Worm (Caenorhabditis elegans) whole organism, L2 larva: ENCODE results near the gene Y73F4A.2.

Source experiments
- C34F6.9 ChIP-seq: fragments of 150-350 bp; optimal IDR thresholded peaks from 2 replicates; lab custom pipeline; 2014; ENCODE audit warnings: missing biosample characterization, missing genetic modification characterization
- F13H6.1 ChIP-seq: sonication (generic microtip); optimal IDR thresholded peaks from 2 replicates; lab custom pipeline; 2016; ENCODE audit warnings: missing genetic modification characterization, missing compliant biosample characterization
- R02D3.7 ChIP-seq: fragments of 150-350 bp; optimal IDR thresholded peaks from 2 replicates; lab custom pipeline; 2014; ENCODE audit warnings: missing biosample characterization, missing genetic modification characterization
- Y55F3AM.14 ChIP-seq: fragments of 200-800 bp; sonication (Bioruptor generic); optimal IDR thresholded peaks from 2 replicates; lab custom pipeline; 2018; ENCODE audit warnings: mild to moderate bottlenecking, missing genetic modification characterization, missing compliant biosample characterization
- ZK546.5 ChIP-seq: sonication (generic microtip); optimal IDR thresholded peaks from 2 replicates; lab custom pipeline; 2017; ENCODE audit warnings: missing biosample characterization, missing genetic modification characterization
- alr-1 ChIP-seq: fragments of 150-350 bp; optimal IDR thresholded peaks from 2 replicates; lab custom pipeline; 2014; ENCODE audit warnings: missing biosample characterization, missing genetic modification characterization
- aly-2 ChIP-seq: fragments of 150-350 bp; optimal IDR thresholded peaks from 2 replicates; lab custom pipeline; 2014; ENCODE audit warnings: missing biosample characterization, missing genetic modification characterization
- ama-1 ChIP-seq: fragments of 150-350 bp; optimal IDR thresholded peaks from 2 replicates; lab custom pipeline; 2018; ENCODE audit warnings: inconsistent platforms
- blmp-1 ChIP-seq: sonication (generic microtip); optimal IDR thresholded peaks from 2 replicates; lab custom pipeline; 2017; ENCODE audit warnings: missing genetic modification characterization, mild to moderate bottlenecking, missing compliant biosample characterization, antibody characterized with exemption, moderate library complexity; ENCODE audit not compliant: insufficient read depth
- ceh-16 ChIP-seq: fragments of 150-350 bp; optimal IDR thresholded peaks from 2 replicates; lab custom pipeline; 2014; ENCODE audit warnings: missing biosample characterization, missing genetic modification characterization
- ceh-82 ChIP-seq: fragments of 150-350 bp; optimal IDR thresholded peaks from 2 replicates; lab custom pipeline; 2014; ENCODE audit warnings: missing biosample characterization, missing genetic modification characterization
- crh-2 ChIP-seq: sonication (generic microtip); optimal IDR thresholded peaks from 2 replicates; lab custom pipeline; 2017; ENCODE audit warnings: missing biosample characterization, missing genetic modification characterization
- dmd-4 ChIP-seq: sonication (generic microtip); optimal IDR thresholded peaks from 2 replicates; lab custom pipeline; 2017; ENCODE audit warnings: missing biosample characterization, missing genetic modification characterization
- egl-27 ChIP-seq: sonication (generic microtip); optimal IDR thresholded peaks from 3 replicates; lab custom pipeline; 2017; ENCODE audit warnings: missing biosample characterization, missing genetic modification reagents, missing genetic modification characterization
- elt-1 ChIP-seq: fragments of 150-350 bp; optimal IDR thresholded peaks from 2 replicates; lab custom pipeline; 2014; ENCODE audit warnings: missing biosample characterization, missing genetic modification characterization
- elt-3 ChIP-seq: sonication (generic microtip); optimal IDR thresholded peaks from 2 replicates; lab custom pipeline; 2017; ENCODE audit warnings: missing biosample characterization, missing genetic modification characterization
- fos-1 ChIP-seq: fragments of 150-350 bp; optimal IDR thresholded peaks from 2 replicates; lab custom pipeline; 2014; ENCODE audit warnings: missing biosample characterization, missing genetic modification characterization
- lin-11 ChIP-seq: fragments of 150-350 bp; sonication (generic microtip); optimal IDR thresholded peaks from 2 replicates; lab custom pipeline; 2014; ENCODE audit warnings: missing biosample characterization, missing genetic modification characterization, inconsistent platforms, mixed read lengths
- lin-13 ChIP-seq: fragments of 150-350 bp; optimal IDR thresholded peaks from 2 replicates; lab custom pipeline; 2014; ENCODE audit warnings: missing biosample characterization, missing genetic modification reagents, missing genetic modification characterization
- lin-39 ChIP-seq: fragments of 150-350 bp; optimal IDR thresholded peaks from 2 replicates; lab custom pipeline; 2014; ENCODE audit warnings: missing biosample characterization, missing genetic modification reagents, missing genetic modification characterization
- lsy-2 ChIP-seq, 2 experiments: fragments of 150-350 bp in 1 of 2; sonication (generic microtip) in 1 of 2; optimal IDR thresholded peaks; 2 replicates each; lab custom pipeline; 2014 to 2017; ENCODE audit warnings: missing biosample characterization in 2 of 2, missing genetic modification characterization in 2 of 2
- mab-5 ChIP-seq: fragments of 150-350 bp; optimal IDR thresholded peaks from 2 replicates; lab custom pipeline; 2014; ENCODE audit warnings: missing biosample characterization, missing genetic modification characterization
- mbf-1 ChIP-seq: sonication (generic microtip); optimal IDR thresholded peaks from 2 replicates; lab custom pipeline; 2017; ENCODE audit warnings: missing biosample characterization, missing genetic modification characterization
- mdl-1 ChIP-seq, 2 experiments: fragments of 150-350 bp in 1 of 2; sonication (generic microtip) in 1 of 2; optimal IDR thresholded peaks; 2 replicates each; lab custom pipeline; 2017; ENCODE audit warnings: missing biosample characterization in 2 of 2, missing genetic modification characterization in 2 of 2
- nhr-11 ChIP-seq: fragments of 150-350 bp; optimal IDR thresholded peaks from 2 replicates; lab custom pipeline; 2014; ENCODE audit warnings: missing biosample characterization, missing genetic modification characterization
- nhr-129 ChIP-seq: fragments of 150-350 bp; optimal IDR thresholded peaks from 2 replicates; lab custom pipeline; 2014; ENCODE audit warnings: missing biosample characterization, missing genetic modification characterization
- nhr-21 ChIP-seq: fragments of 150-350 bp; optimal IDR thresholded peaks from 2 replicates; lab custom pipeline; 2014; ENCODE audit warnings: missing biosample characterization, missing genetic modification characterization
- nhr-23 ChIP-seq: fragments of 150-350 bp; optimal IDR thresholded peaks from 2 replicates; lab custom pipeline; 2014; ENCODE audit warnings: missing biosample characterization, missing genetic modification reagents, missing genetic modification characterization
- nhr-237 ChIP-seq: fragments of 150-350 bp; optimal IDR thresholded peaks from 2 replicates; lab custom pipeline; 2014; ENCODE audit warnings: missing biosample characterization, missing genetic modification characterization
- nhr-25 ChIP-seq: fragments of 150-350 bp; sonication (generic microtip); optimal IDR thresholded peaks from 3 replicates; lab custom pipeline; 2014; ENCODE audit warnings: missing biosample characterization, missing genetic modification characterization
- nhr-6 ChIP-seq: fragments of 150-350 bp; optimal IDR thresholded peaks from 2 replicates; lab custom pipeline; 2014; ENCODE audit warnings: missing biosample characterization, missing genetic modification characterization
- nhr-77 ChIP-seq: fragments of 150-350 bp; optimal IDR thresholded peaks from 2 replicates; lab custom pipeline; 2014; ENCODE audit warnings: missing biosample characterization, missing genetic modification characterization
- peb-1 ChIP-seq: fragments of 150-350 bp; optimal IDR thresholded peaks from 2 replicates; lab custom pipeline; 2014; ENCODE audit warnings: missing biosample characterization, missing genetic modification characterization
- sem-4 ChIP-seq: fragments of 150-350 bp; optimal IDR thresholded peaks from 2 replicates; lab custom pipeline; 2014; ENCODE audit warnings: missing biosample characterization, missing genetic modification reagents, missing genetic modification characterization
- skn-1 ChIP-seq: sonication (generic microtip); optimal IDR thresholded peaks from 2 replicates; lab custom pipeline; 2017; ENCODE audit warnings: missing biosample characterization, missing genetic modification characterization
- sma-3 ChIP-seq: sonication (generic microtip); optimal IDR thresholded peaks from 2 replicates; lab custom pipeline; 2016; ENCODE audit warnings: missing genetic modification reagents, missing genetic modification characterization, missing compliant biosample characterization
- sma-9 ChIP-seq, 2 experiments: fragments of 150-350 bp in 1 of 2; sonication (generic microtip) in 1 of 2; optimal IDR thresholded peaks; 2 replicates each; lab custom pipeline; 2014 to 2016; ENCODE audit warnings: missing genetic modification characterization in 2 of 2, mild to moderate bottlenecking in 1 of 2, missing biosample characterization in 1 of 2, missing compliant biosample characterization in 1 of 2, missing genetic modification reagents in 1 of 2, moderate library complexity in 1 of 2
- snpc-4 ChIP-seq: fragments of 150-350 bp; optimal IDR thresholded peaks from 2 replicates; lab custom pipeline; 2014; ENCODE audit warnings: missing biosample characterization, missing genetic modification characterization
- unc-39 ChIP-seq: fragments of 150-350 bp; optimal IDR thresholded peaks from 2 replicates; lab custom pipeline; 2014; ENCODE audit warnings: missing biosample characterization, missing genetic modification characterization
- unc-62 ChIP-seq: fragments of 150-350 bp; optimal IDR thresholded peaks from 2 replicates; lab custom pipeline; 2014; ENCODE audit warnings: missing biosample characterization, missing genetic modification reagents, missing genetic modification characterization
- zag-1 ChIP-seq: fragments of 150-350 bp; optimal IDR thresholded peaks from 2 replicates; lab custom pipeline; 2014; ENCODE audit warnings: missing biosample characterization, missing genetic modification characterization
- ztf-1 ChIP-seq: fragments of 200-800 bp; sonication (Bioruptor generic); conservative IDR thresholded peaks from 2 replicates; pipeline ENCODE4 v1.3.6; 2022; ENCODE audit warnings: missing genetic modification characterization, missing compliant biosample characterization
- ztf-11 ChIP-seq: sonication (generic microtip); optimal IDR thresholded peaks from 2 replicates; lab custom pipeline; 2017; ENCODE audit warnings: missing biosample characterization, missing genetic modification characterization

The Y73F4A.2 gene

DNA sequence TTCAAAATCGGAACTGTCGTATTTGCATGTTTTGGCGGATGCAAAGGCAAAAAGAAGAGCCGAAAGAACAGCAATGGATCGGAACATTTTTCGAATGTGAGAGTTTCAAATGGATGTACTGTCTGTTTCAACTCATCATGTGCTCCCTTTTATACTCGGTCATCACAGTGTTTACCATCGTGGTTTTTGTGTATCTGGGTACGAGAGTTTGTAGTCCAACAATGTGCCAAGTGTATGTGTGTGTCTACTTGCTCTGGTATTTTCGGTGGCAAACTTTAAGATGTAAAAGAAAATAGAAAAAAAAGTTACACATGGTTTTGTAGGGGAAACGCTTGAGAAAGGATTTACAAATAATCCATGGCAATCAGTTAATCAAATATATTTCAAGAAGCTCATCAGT is at the start of gene Y73F4A.2:
Gene Y73F4A.2, minus strand, starts transcription at position 124 of the 400 bp plus-strand sequence.
- TF ChIP-seq nhr-21, result no peak
- no peak for TF ChIP-seq crh-2 (tag; lab: Kevin White, UChicago)
- no peak for TF ChIP-seq lin-13
- no peak for TF ChIP-seq ama-1
- no peak for TF ChIP-seq egl-27
- TF ChIP-seq lin-39 (tag; lab: Kevin White, UChicago), result no peak
- TF ChIP-seq nhr-77 (tag; lab: Kevin White, UChicago), result no peak
- TF ChIP-seq ceh-16 (tag; lab: Kevin White, UChicago), result no peak
- TF ChIP-seq fos-1 (tag; lab: Kevin White, UChicago), result no peak
- TF ChIP-seq nhr-11, result no peak
- no peak for TF ChIP-seq ceh-82 (tag; lab: Kevin White, UChicago)
- no peak for TF ChIP-seq nhr-237 (tag; lab: Kevin White, UChicago)
- TF ChIP-seq nhr-129 (tag; lab: Kevin White, UChicago), result peak; percentile 23
- peak; percentile 17 for TF ChIP-seq F13H6.1 (tag; lab: Kevin White, UChicago)
- no peak for TF ChIP-seq unc-62 (GFP tag; lab: Kevin White, UChicago)

DNA sequence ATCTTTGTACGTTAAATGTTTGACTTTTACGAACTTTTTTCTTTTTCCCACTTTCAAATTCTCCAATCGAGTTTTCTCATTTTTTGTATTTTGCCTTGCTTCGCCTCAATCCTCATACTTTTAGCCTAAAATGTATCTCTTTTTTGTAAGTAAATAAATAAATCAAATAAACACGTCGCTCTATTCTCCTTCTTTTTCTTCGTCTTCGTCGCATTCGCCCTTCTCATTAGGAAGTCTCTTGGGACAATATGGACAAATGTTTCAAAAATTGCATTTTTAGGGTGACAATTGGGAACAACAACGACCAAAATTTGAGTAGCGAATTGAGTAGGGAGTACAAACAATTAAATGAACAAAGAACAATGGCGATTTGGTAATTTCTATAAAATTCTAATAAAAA is 48.9 kb upstream of the Y73F4A.2 start:
- no peak for TF ChIP-seq mdl-1 (tag; optimal IDR thresholded peaks at IDR 0.05; lab: Kevin White, UChicago)
- no peak for TF ChIP-seq sma-3 (GFP tag; lab: Kevin White, UChicago)
- peak; percentile 55 for TF ChIP-seq sem-4 (tag; lab: Kevin White, UChicago)
- no peak for TF ChIP-seq dmd-4 (tag; lab: Kevin White, UChicago)
- no peak for TF ChIP-seq mbf-1
- peak; percentile 36 for TF ChIP-seq zag-1 (tag; lab: Kevin White, UChicago)
- peak; percentile 42 for TF ChIP-seq C34F6.9 (tag; lab: Kevin White, UChicago)
- no peak for TF ChIP-seq mab-5 (tag; lab: Kevin White, UChicago)
- peak; percentile 22 for TF ChIP-seq F13H6.1 (tag; lab: Kevin White, UChicago)
- no peak for TF ChIP-seq egl-27
- peak in 1 of 2 experiments; percentile 31 for TF ChIP-seq lsy-2 (tag; optimal IDR thresholded peaks at IDR 0.05; lab: Kevin White, UChicago)
- TF ChIP-seq unc-62 (GFP tag; lab: Kevin White, UChicago), result no peak
- TF ChIP-seq peb-1, result no peak
- peak; percentile 24 for TF ChIP-seq crh-2 (tag; lab: Kevin White, UChicago)

DNA sequence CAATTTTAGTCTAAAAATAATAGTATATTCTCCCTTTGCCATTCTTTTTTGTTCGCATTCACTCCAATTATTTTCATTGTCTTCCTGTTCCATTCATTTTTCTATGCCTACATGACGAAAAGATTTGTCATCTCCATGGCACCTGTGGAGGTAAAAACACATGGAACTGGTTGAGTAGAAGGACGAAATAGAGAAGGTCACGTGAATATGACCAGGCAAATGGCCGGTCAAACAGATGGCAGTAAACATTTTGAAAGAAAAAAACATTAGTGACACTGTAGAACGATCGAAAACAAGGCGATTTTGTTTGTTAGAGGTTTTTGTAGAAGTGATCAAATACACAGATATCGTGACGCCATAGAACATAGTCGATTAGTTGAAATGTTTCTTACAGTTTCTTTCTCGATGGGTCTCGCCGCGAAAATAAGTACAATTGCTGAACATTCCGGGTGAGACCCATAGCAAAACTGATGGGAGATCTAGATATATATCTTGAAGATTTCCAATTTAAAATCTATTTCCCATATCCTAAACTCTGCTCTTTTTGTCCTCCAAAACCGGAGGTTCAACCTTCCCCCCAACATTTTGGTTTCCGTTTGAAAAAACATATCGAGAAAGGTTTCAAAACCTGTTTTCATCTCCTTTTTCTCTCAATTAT is 47.5 kb upstream of the Y73F4A.2 start:
- TF ChIP-seq lin-13 (no peak), lin-39 (tag; lab: Kevin White, UChicago) (no peak), elt-3 (tag; lab: Kevin White, UChicago) (no peak), ceh-16 (tag; lab: Kevin White, UChicago) (peak; percentile 25), mab-5 (tag; lab: Kevin White, UChicago) (no peak), blmp-1 (tag; lab: Kevin White, UChicago) (no peak), sma-9 (GFP tag; optimal IDR thresholded peaks at IDR 0.05; lab: Kevin White, UChicago) (no peak), sma-9 (tag; optimal IDR thresholded peaks at IDR 0.05; lab: Kevin White, UChicago) (no peak), zag-1 (tag; lab: Kevin White, UChicago) (no peak), skn-1 (tag; lab: Kevin White, UChicago) (no peak), alr-1 (tag; lab: Kevin White, UChicago) (no peak), lin-11 (tag; lab: Kevin White, UChicago) (no peak), dmd-4 (tag; lab: Kevin White, UChicago) (no peak), F13H6.1 (tag; lab: Kevin White, UChicago) (peak; percentile 26), ceh-82 (tag; lab: Kevin White, UChicago) (no peak), nhr-129 (tag; lab: Kevin White, UChicago) (peak; percentile 51), lsy-2 (tag; optimal IDR thresholded peaks at IDR 0.05; lab: Kevin White, UChicago) (no peak), ZK546.5 (tag; lab: Kevin White, UChicago) (no peak), unc-39 (tag; lab: Kevin White, UChicago) (no peak), nhr-23 (tag; lab: Kevin White, UChicago) (no peak), R02D3.7 (tag; lab: Kevin White, UChicago) (no peak), aly-2 (no peak), sem-4 (tag; lab: Kevin White, UChicago) (no peak), sma-3 (GFP tag; lab: Kevin White, UChicago) (peak; percentile 24), elt-1 (tag; lab: Kevin White, UChicago) (no peak), ztf-11 (tag; lab: Kevin White, UChicago) (no peak), nhr-25 (tag; lab: Kevin White, UChicago) (peak; percentile 75), snpc-4 (tag; lab: Kevin White, UChicago) (no peak), ama-1 (no peak), C34F6.9 (tag; lab: Kevin White, UChicago) (no peak), nhr-77 (tag; lab: Kevin White, UChicago) (no peak), mbf-1 (no peak), Y55F3AM.14 (GFP tag; lab: Kevin White, UChicago) (no peak), ztf-1 (GFP tag; lab: Robert Waterston, UW) (no peak), nhr-6 (tag; lab: Kevin White, UChicago) (peak; percentile 18)
